Worm (Caenorhabditis elegans): ENCODE results near the gene T26C11.8.

DNA sequence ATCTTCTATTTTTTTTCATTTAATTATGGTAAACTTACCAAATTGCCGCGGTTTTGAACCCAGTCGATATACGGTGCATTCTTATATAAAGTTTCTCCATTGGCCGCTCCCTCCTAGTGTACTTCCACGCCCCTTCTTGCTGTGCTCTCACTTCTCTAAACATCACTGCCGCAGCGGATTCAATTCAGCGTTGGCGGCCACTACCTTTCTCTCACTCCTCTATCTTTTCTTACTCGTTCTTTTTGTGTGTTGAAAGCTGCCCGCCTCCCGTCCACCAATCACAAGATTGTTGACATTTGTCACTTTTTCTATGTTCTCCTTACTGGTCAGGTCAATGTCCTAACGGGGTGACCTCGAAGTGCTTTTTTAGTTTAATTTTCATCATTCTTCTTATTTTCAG, 10.5 kb downstream of the T26C11.8 start:
- TF ChIP-seq dao-5 (tag; optimal IDR thresholded peaks at IDR 0.05) (no peak), him-1 (tag; optimal IDR thresholded peaks at IDR 0.05) (no peak)
